Worm (Caenorhabditis elegans) whole organism, L1 larva: Measurements from ENCODE around the gene T04C12.11.

Experiments
- C04F5.9 ChIP-seq: sonication (generic microtip); optimal IDR thresholded peaks from 2 replicates; lab custom pipeline; 2016; ENCODE audit warnings: missing genetic modification characterization, missing compliant biosample characterization
- C34B4.2 ChIP-seq: sonication (generic microtip); optimal IDR thresholded peaks from 2 replicates; lab custom pipeline; 2017; ENCODE audit warnings: mild to moderate bottlenecking, missing genetic modification characterization, missing compliant biosample characterization
- Y116A8C.19 ChIP-seq: sonication (generic microtip); optimal IDR thresholded peaks from 2 replicates; lab custom pipeline; 2016; ENCODE audit warnings: missing compliant biosample characterization, missing genetic modification characterization, borderline replicate concordance
- aha-1 ChIP-seq: fragments of 150-350 bp; optimal IDR thresholded peaks from 2 replicates; lab custom pipeline; 2014; ENCODE audit warnings: missing biosample characterization, missing genetic modification characterization
- alr-1 ChIP-seq: fragments of 200-800 bp; sonication (Bioruptor generic); optimal IDR thresholded peaks from 2 replicates; lab custom pipeline; 2018; ENCODE audit warnings: borderline replicate concordance, mild to moderate bottlenecking, missing genetic modification characterization, missing compliant biosample characterization
- ceh-8 ChIP-seq: fragments of 200-800 bp; sonication (Bioruptor generic); optimal IDR thresholded peaks from 2 replicates; lab custom pipeline; 2018; ENCODE audit warnings: mild to moderate bottlenecking, missing genetic modification characterization, moderate library complexity, missing compliant biosample characterization
- ceh-82 ChIP-seq, 3 experiments: fragments of 150-350 bp in 1 of 3; sonication (generic microtip) in 2 of 3; optimal IDR thresholded peaks; 2 replicates each; lab custom pipeline; 2014 to 2017; ENCODE audit warnings: missing biosample characterization in 3 of 3, missing genetic modification characterization in 3 of 3
- ceh-88 ChIP-seq: fragments of 200-800 bp; sonication (Bioruptor generic); IDR thresholded peaks from 2 replicates; pipeline ENCODE4 v1.3.6; 2022; ENCODE audit warnings: missing genetic modification characterization, missing compliant biosample characterization
- ces-1 ChIP-seq: fragments of 150-350 bp; optimal IDR thresholded peaks from 2 replicates; lab custom pipeline; 2014; ENCODE audit warnings: missing biosample characterization, missing genetic modification reagents, missing genetic modification characterization
- dpl-1 ChIP-seq, 3 experiments: fragments of 150-350 bp in 2 of 3; sonication (generic microtip) in 1 of 3; optimal IDR thresholded peaks; 2 replicates each; lab custom pipeline; 2014 to 2017; ENCODE audit warnings: missing biosample characterization in 3 of 3, missing genetic modification characterization in 3 of 3, missing genetic modification reagents in 3 of 3
- dsc-1 ChIP-seq: sonication (generic microtip); optimal IDR thresholded peaks from 2 replicates; lab custom pipeline; 2016; ENCODE audit warnings: mild to moderate bottlenecking, missing genetic modification characterization, missing compliant biosample characterization
- efl-1 ChIP-seq, 4 experiments: fragments of 150-350 bp; optimal IDR thresholded peaks in 3 of 4; peaks in 1 of 4; 1 replicate in 1 of 4; 2 replicates in 3 of 4; lab custom pipeline; 2014; ENCODE audit warnings: missing biosample characterization in 2 of 4, missing genetic modification characterization in 2 of 4, missing genetic modification reagents in 2 of 4
- egl-13 ChIP-seq: sonication (generic microtip); optimal IDR thresholded peaks from 2 replicates; lab custom pipeline; 2016; ENCODE audit warnings: missing genotype, missing genetic modification reagents, missing genetic modification characterization, missing compliant biosample characterization
- elt-3 ChIP-seq, 6 experiments: fragments of 150-350 bp in 1 of 6; sonication (generic microtip); optimal IDR thresholded peaks; 2 replicates each; lab custom pipeline; 2017 to 2018; ENCODE audit warnings: missing biosample characterization in 6 of 6, missing genetic modification characterization in 6 of 6, inconsistent platforms in 1 of 6
- fkh-10 ChIP-seq: sonication (generic microtip); optimal IDR thresholded peaks from 2 replicates; lab custom pipeline; 2017; ENCODE audit warnings: missing biosample characterization, missing genetic modification reagents, missing genetic modification characterization
- fos-1 ChIP-seq: fragments of 150-350 bp; optimal IDR thresholded peaks from 2 replicates; lab custom pipeline; 2014; ENCODE audit warnings: missing biosample characterization, missing genetic modification characterization
- grh-1 ChIP-seq: fragments of 200-800 bp; sonication (Bioruptor generic); IDR thresholded peaks from 2 replicates; pipeline ENCODE4 v1.3.6; 2022; ENCODE audit warnings: missing genetic modification reagents, missing genetic modification characterization, missing compliant biosample characterization
- hlh-17 ChIP-seq: fragments of 200-800 bp; sonication (Bioruptor generic); optimal IDR thresholded peaks from 2 replicates; lab custom pipeline; 2018; ENCODE audit warnings: missing genetic modification characterization, mild to moderate bottlenecking, missing compliant biosample characterization, moderate library complexity, borderline replicate concordance
- hlh-4 ChIP-seq: sonication (generic microtip); optimal IDR thresholded peaks from 2 replicates; lab custom pipeline; 2016; ENCODE audit warnings: mild to moderate bottlenecking, missing genetic modification characterization, missing compliant biosample characterization
- irx-1 ChIP-seq: sonication (generic microtip); optimal IDR thresholded peaks from 2 replicates; lab custom pipeline; 2016; ENCODE audit warnings: missing genetic modification characterization, missing compliant biosample characterization
- lin-14 ChIP-seq: fragments of 200-800 bp; sonication (Bioruptor generic); optimal IDR thresholded peaks from 2 replicates; lab custom pipeline; 2018; ENCODE audit warnings: mild to moderate bottlenecking, missing genetic modification characterization, moderate library complexity, missing compliant biosample characterization
- lin-15B ChIP-seq: fragments of 150-350 bp; sonication (generic microtip); optimal IDR thresholded peaks from 3 replicates; lab custom pipeline; 2014; ENCODE audit warnings: missing biosample characterization, missing genetic modification characterization
- lin-35 ChIP-seq, 2 experiments: fragments of 150-350 bp; optimal IDR thresholded peaks; 2 replicates each; lab custom pipeline; 2014; ENCODE audit warnings: missing biosample characterization in 2 of 2, missing genetic modification characterization in 2 of 2, missing genetic modification reagents in 2 of 2
- lin-39 ChIP-seq: fragments of 150-350 bp; optimal IDR thresholded peaks from 2 replicates; lab custom pipeline; 2014; ENCODE audit warnings: missing biosample characterization, missing genetic modification reagents, missing genetic modification characterization
- lir-3 ChIP-seq: sonication (generic microtip); optimal IDR thresholded peaks from 2 replicates; lab custom pipeline; 2016; ENCODE audit warnings: mild to moderate bottlenecking, missing genetic modification characterization, moderate library complexity, missing compliant biosample characterization; ENCODE audit not compliant: poor library complexity
- lsy-2 ChIP-seq, 2 experiments: fragments of 150-350 bp; optimal IDR thresholded peaks; 2 replicates each; lab custom pipeline; 2014; ENCODE audit warnings: missing biosample characterization in 2 of 2, missing genetic modification characterization in 2 of 2
- mef-2 ChIP-seq: fragments of 150-350 bp; optimal IDR thresholded peaks from 2 replicates; lab custom pipeline; 2014; ENCODE audit warnings: missing biosample characterization, missing genetic modification characterization
- nhr-12 ChIP-seq: sonication (generic microtip); optimal IDR thresholded peaks from 2 replicates; lab custom pipeline; 2017; ENCODE audit warnings: missing biosample characterization, missing genetic modification characterization
- nhr-19 ChIP-seq: fragments of 200-800 bp; sonication (Bioruptor generic); conservative IDR thresholded peaks from 2 replicates; pipeline ENCODE4 v1.3.6; 2022; ENCODE audit warnings: missing genetic modification characterization, missing compliant biosample characterization
- nhr-20 ChIP-seq: sonication (generic microtip); optimal IDR thresholded peaks from 2 replicates; lab custom pipeline; 2016; ENCODE audit warnings: mild to moderate bottlenecking, missing genetic modification characterization, missing compliant biosample characterization
- nhr-237 ChIP-seq: fragments of 150-350 bp; optimal IDR thresholded peaks from 2 replicates; lab custom pipeline; 2014; ENCODE audit warnings: missing biosample characterization, missing genetic modification characterization
- nhr-28 ChIP-seq: fragments of 150-350 bp; optimal IDR thresholded peaks from 2 replicates; lab custom pipeline; 2014; ENCODE audit warnings: missing biosample characterization, missing genetic modification characterization
- nhr-71 ChIP-seq: sonication (generic microtip); optimal IDR thresholded peaks from 2 replicates; lab custom pipeline; 2016; ENCODE audit warnings: mild to moderate bottlenecking, missing genetic modification characterization, moderate library complexity, missing compliant biosample characterization
- nhr-76 ChIP-seq: sonication (generic microtip); optimal IDR thresholded peaks from 2 replicates; lab custom pipeline; 2017; ENCODE audit warnings: missing biosample characterization, missing genetic modification characterization
- nhr-77 ChIP-seq: fragments of 150-350 bp; optimal IDR thresholded peaks from 2 replicates; lab custom pipeline; 2014; ENCODE audit warnings: missing biosample characterization, missing genetic modification characterization
- nhr-90 ChIP-seq: sonication (generic microtip); optimal IDR thresholded peaks from 2 replicates; lab custom pipeline; 2016; ENCODE audit warnings: mild to moderate bottlenecking, missing genetic modification characterization, missing compliant biosample characterization; ENCODE audit not compliant: poor library complexity
- pag-3 ChIP-seq: sonication (generic microtip); optimal IDR thresholded peaks from 2 replicates; lab custom pipeline; 2017; ENCODE audit warnings: missing genetic modification characterization, mild to moderate bottlenecking, missing compliant biosample characterization, antibody characterized with exemption, borderline replicate concordance; ENCODE audit not compliant: insufficient read depth
- pqm-1 ChIP-seq: sonication (generic microtip); optimal IDR thresholded peaks from 3 replicates; lab custom pipeline; 2017; ENCODE audit warnings: missing biosample characterization, missing genetic modification characterization
- rnt-1 ChIP-seq: sonication (generic microtip); optimal IDR thresholded peaks from 2 replicates; lab custom pipeline; 2016; ENCODE audit warnings: mild to moderate bottlenecking, missing genetic modification characterization, moderate library complexity, missing compliant biosample characterization
- snu-23 ChIP-seq: sonication (generic microtip); optimal IDR thresholded peaks from 2 replicates; lab custom pipeline; 2016; ENCODE audit warnings: missing genetic modification characterization, missing compliant biosample characterization
- sox-4 ChIP-seq: sonication (generic microtip); optimal IDR thresholded peaks from 2 replicates; lab custom pipeline; 2016; ENCODE audit warnings: missing genetic modification characterization, missing compliant biosample characterization
- sptf-1 ChIP-seq: fragments of 150-350 bp; optimal IDR thresholded peaks from 2 replicates; lab custom pipeline; 2014; ENCODE audit warnings: missing biosample characterization, missing genetic modification characterization
- tbx-2 ChIP-seq: sonication (generic microtip); optimal IDR thresholded peaks from 2 replicates; lab custom pipeline; 2016; ENCODE audit warnings: missing genetic modification characterization, missing compliant biosample characterization
- tlp-1 ChIP-seq: fragments of 150-350 bp; optimal IDR thresholded peaks from 2 replicates; lab custom pipeline; 2014; ENCODE audit warnings: missing biosample characterization, missing genetic modification characterization
- unc-130 ChIP-seq: fragments of 150-350 bp; optimal IDR thresholded peaks from 2 replicates; lab custom pipeline; 2017; ENCODE audit warnings: missing biosample characterization, missing genetic modification characterization, inconsistent platforms
- unc-62 ChIP-seq: fragments of 150-350 bp; optimal IDR thresholded peaks from 2 replicates; lab custom pipeline; 2014; ENCODE audit warnings: missing biosample characterization, missing genetic modification reagents, missing genetic modification characterization
- unc-86 ChIP-seq: sonication (generic microtip); optimal IDR thresholded peaks from 2 replicates; lab custom pipeline; 2016; ENCODE audit warnings: missing genetic modification characterization, missing compliant biosample characterization
- unc-98 ChIP-seq: fragments of 200-800 bp; sonication (Bioruptor generic); IDR thresholded peaks from 2 replicates; pipeline ENCODE4 v1.3.6; 2022; ENCODE audit warnings: missing genetic modification characterization, missing compliant biosample characterization
- vab-15 ChIP-seq: sonication (generic microtip); optimal IDR thresholded peaks from 2 replicates; lab custom pipeline; 2017; ENCODE audit warnings: missing genotype, mild to moderate bottlenecking, missing genetic modification characterization, missing compliant biosample characterization
- xbp-1 ChIP-seq: sonication (generic microtip); optimal IDR thresholded peaks from 2 replicates; lab custom pipeline; 2016; ENCODE audit warnings: missing genetic modification characterization, missing compliant biosample characterization
- zip-4 ChIP-seq: fragments of 200-800 bp; sonication (Bioruptor generic); optimal IDR thresholded peaks from 2 replicates; lab custom pipeline; 2018; ENCODE audit warnings: mild to moderate bottlenecking, missing genetic modification characterization, moderate library complexity, missing compliant biosample characterization

T04C12.11 gene

DNA sequence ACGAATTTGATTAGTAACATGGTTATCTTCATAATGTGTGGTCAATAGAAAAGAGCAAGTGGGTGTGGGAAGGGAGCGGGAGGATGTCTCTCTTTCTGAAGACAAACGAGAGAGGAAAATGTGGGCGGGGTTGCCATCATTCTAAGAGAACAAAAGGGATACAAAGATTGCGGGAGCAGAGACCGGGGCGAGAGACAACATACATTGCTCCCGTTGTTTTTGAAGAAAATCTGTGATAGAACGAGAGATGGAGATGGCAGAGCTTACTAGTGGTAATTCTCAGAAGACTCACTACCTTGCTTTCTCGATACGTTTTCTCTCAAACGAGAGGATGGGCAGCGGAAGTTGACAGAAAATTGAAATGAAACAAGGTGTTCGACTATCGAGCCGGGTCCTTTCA lies 13.3 kb upstream of the T04C12.11 start:
- TF ChIP-seq dsc-1 (tag; lab: Kevin White, UChicago) (peak; percentile 7), hlh-17 (no peak), sptf-1 (tag; lab: Kevin White, UChicago) (no peak), nhr-77 (tag; lab: Kevin White, UChicago) (no peak), Y116A8C.19 (tag; lab: Kevin White, UChicago) (no peak), unc-62 (GFP tag; lab: Kevin White, UChicago) (no peak), nhr-28 (no peak), fos-1 (tag; lab: Kevin White, UChicago) (no peak), hlh-4 (no peak), nhr-237 (tag; lab: Kevin White, UChicago) (no peak), dpl-1 (GFP tag; optimal IDR thresholded peaks at IDR 0.05; lab: Kevin White, UChicago) (no peak), lin-39 (no peak), egl-13 (tag; lab: Kevin White, UChicago) (no peak), ceh-82 (tag; optimal IDR thresholded peaks at IDR 0.05; lab: Kevin White, UChicago) (no peak), tlp-1 (no peak), zip-4 (GFP tag; lab: Kevin White, UChicago) (no peak), ces-1 (no peak), aha-1 (tag; lab: Kevin White, UChicago) (no peak), xbp-1 (no peak), unc-98 (no peak), C04F5.9 (tag; lab: Kevin White, UChicago) (no peak), nhr-20 (tag; lab: Kevin White, UChicago) (no peak), grh-1 (GFP tag; lab: Robert Waterston, UW) (no peak), nhr-19 (GFP tag; lab: Robert Waterston, UW) (peak; percentile 49), elt-3 (tag; optimal IDR thresholded peaks at IDR 0.05; lab: Kevin White, UChicago) (no peak), vab-15 (tag; lab: Kevin White, UChicago) (no peak), nhr-76 (tag; lab: Kevin White, UChicago) (no peak), efl-1 (optimal IDR thresholded peaks at IDR 0.05; lab: Kevin White, UChicago) (no peak), efl-1 (GFP tag; optimal IDR thresholded peaks at IDR 0.05 in 1 of 2; lab: Kevin White, UChicago) (peak in 1 of 2 experiments; percentile 49), ceh-88 (GFP tag; lab: Robert Waterston, UW) (no peak), nhr-90 (tag; lab: Kevin White, UChicago) (no peak), rnt-1 (peak; percentile 73), lir-3 (tag; lab: Kevin White, UChicago) (no peak), pag-3 (peak; percentile 82), fkh-10 (GFP tag; lab: Kevin White, UChicago) (no peak), sox-4 (no peak), nhr-12 (tag; lab: Kevin White, UChicago) (no peak), unc-130 (no peak), unc-86 (no peak), lsy-2 (tag; optimal IDR thresholded peaks at IDR 0.05; lab: Kevin White, UChicago) (peak in 1 of 2 experiments; percentile 36), alr-1 (tag; lab: Kevin White, UChicago) (no peak), tbx-2 (tag; lab: Kevin White, UChicago) (peak; percentile 14), lin-14 (GFP tag; lab: Kevin White, UChicago) (peak; percentile 72), C34B4.2 (no peak), pqm-1 (tag; lab: Kevin White, UChicago) (no peak), mef-2 (no peak), nhr-71 (tag; lab: Kevin White, UChicago) (peak; percentile 57), ceh-8 (GFP tag; lab: Kevin White, UChicago) (no peak), snu-23 (GFP tag; lab: Kevin White, UChicago) (peak; percentile 9), lin-35 (GFP tag; optimal IDR thresholded peaks at IDR 0.05; lab: Kevin White, UChicago) (no peak), irx-1 (no peak), lin-15B (tag; lab: Kevin White, UChicago) (no peak)
